Fruit fly (Drosophila melanogaster) whole organism, embryonic: ENCODE data around the gene ghi.

Experiments
- ATbp ChIP-seq: fragments of 200-800 bp; sonication (Bioruptor generic); optimal IDR thresholded peaks from 2 replicates; lab custom pipeline; 2017; ENCODE audit warnings: missing biosample characterization, mild to moderate bottlenecking, missing genetic modification characterization, missing genetic modification reagents
- CG11456 ChIP-seq: fragments of 200-800 bp; sonication (Bioruptor generic); IDR thresholded peaks from 3 replicates; pipeline ENCODE4 v1.3.6; 2022; ENCODE audit warnings: missing biosample characterization, missing genetic modification characterization
- CG11723 ChIP-seq: fragments of 200-800 bp; sonication (Bioruptor generic); optimal IDR thresholded peaks from 2 replicates; lab custom pipeline; 2017; ENCODE audit warnings: missing biosample characterization, mild to moderate bottlenecking, missing genetic modification characterization
- CG12769 ChIP-seq: fragments of 200-800 bp; sonication (Bioruptor generic); optimal IDR thresholded peaks from 2 replicates; lab custom pipeline; 2019; ENCODE audit warnings: missing biosample characterization, mild to moderate bottlenecking, missing genetic modification characterization, moderate library complexity
- CG1647 ChIP-seq: fragments of 200-800 bp; sonication (Bioruptor generic); optimal IDR thresholded peaks from 3 replicates; lab custom pipeline; 2016; ENCODE audit warnings: missing biosample characterization, missing genetic modification characterization
- CG17328 ChIP-seq: fragments of 200-800 bp; sonication (Bioruptor generic); IDR thresholded peaks from 2 replicates; pipeline ENCODE4 v1.3.6; 2022; ENCODE audit warnings: missing biosample characterization, missing genetic modification characterization
- CG17568 ChIP-seq: fragments of 200-800 bp; sonication (Bioruptor generic); optimal IDR thresholded peaks from 2 replicates; lab custom pipeline; 2018; ENCODE audit warnings: missing biosample characterization, mild to moderate bottlenecking, missing genetic modification characterization, moderate library complexity
- CG17912 ChIP-seq: fragments of 200-800 bp; sonication (Bioruptor generic); optimal IDR thresholded peaks from 2 replicates; lab custom pipeline; 2018; ENCODE audit warnings: missing biosample characterization, mild to moderate bottlenecking, missing genetic modification characterization
- CG2875 ChIP-seq: fragments of 200-800 bp; sonication (Bioruptor generic); optimal IDR thresholded peaks from 2 replicates; lab custom pipeline; 2017; ENCODE audit warnings: missing biosample characterization, mild to moderate bottlenecking, missing genetic modification characterization, missing genetic modification reagents
- CG30431 ChIP-seq: fragments of 200-800 bp; sonication (Bioruptor generic); optimal IDR thresholded peaks from 2 replicates; lab custom pipeline; 2017; ENCODE audit warnings: missing biosample characterization, missing genetic modification characterization
- CG42726 ChIP-seq: fragments of 200-800 bp; sonication (Bioruptor generic); IDR thresholded peaks from 2 replicates; pipeline ENCODE4 v1.3.6; 2022; ENCODE audit warnings: missing biosample characterization, missing genetic modification characterization; ENCODE audit not compliant: partially characterized antibody
- CG7556 ChIP-seq: fragments of 200-800 bp; sonication (Bioruptor generic); optimal IDR thresholded peaks from 2 replicates; lab custom pipeline; 2017; ENCODE audit warnings: missing biosample characterization, mild to moderate bottlenecking, missing genetic modification characterization
- CG8281 ChIP-seq: fragments of 200-800 bp; sonication (Bioruptor generic); optimal IDR thresholded peaks from 2 replicates; lab custom pipeline; 2018; ENCODE audit warnings: missing biosample characterization, mild to moderate bottlenecking, missing genetic modification characterization, moderate library complexity
- CG9437 ChIP-seq: fragments of 200-800 bp; sonication (Bioruptor generic); optimal IDR thresholded peaks from 2 replicates; lab custom pipeline; 2018; ENCODE audit warnings: missing biosample characterization, mild to moderate bottlenecking, missing genetic modification characterization
- CG9727 ChIP-seq: fragments of 200-800 bp; sonication (Bioruptor generic); optimal IDR thresholded peaks from 3 replicates; lab custom pipeline; 2017; ENCODE audit warnings: missing biosample characterization, mild to moderate bottlenecking, missing genetic modification characterization
- CG9932 ChIP-seq: fragments of 200-800 bp; sonication (Bioruptor generic); IDR thresholded peaks from 2 replicates; pipeline ENCODE4 v1.3.6; 2022; ENCODE audit warnings: missing biosample characterization, missing genetic modification characterization
- Camta ChIP-seq: fragments of 200-800 bp; sonication (Bioruptor generic); optimal IDR thresholded peaks from 2 replicates; lab custom pipeline; 2016; ENCODE audit warnings: missing biosample characterization, missing genetic modification characterization
- Dll ChIP-seq: fragments of 200-800 bp; sonication (Bioruptor generic); IDR thresholded peaks from 4 replicates; pipeline ENCODE4 v1.3.6; 2022; ENCODE audit warnings: missing biosample characterization, missing genetic modification characterization; ENCODE audit not compliant: partially characterized antibody
- Dref ChIP-seq: fragments of 200-800 bp; sonication (Bioruptor generic); IDR thresholded peaks from 2 replicates; pipeline ENCODE4 v1.3.6; 2022; ENCODE audit warnings: missing biosample characterization, missing genetic modification characterization
- Fer3 ChIP-seq: fragments of 200-800 bp; sonication (Bioruptor generic); optimal IDR thresholded peaks from 2 replicates; lab custom pipeline; 2018; ENCODE audit warnings: missing biosample characterization, mild to moderate bottlenecking, missing genetic modification characterization, moderate library complexity
- HmgZ ChIP-seq: fragments of 200-800 bp; sonication (Bioruptor generic); optimal IDR thresholded peaks from 2 replicates; lab custom pipeline; 2018; ENCODE audit warnings: missing biosample characterization, mild to moderate bottlenecking, missing genetic modification characterization
- Hr39 ChIP-seq: fragments of >200 bp; optimal IDR thresholded peaks from 2 replicates; lab custom pipeline; 2017
- Lhr ChIP-seq: fragments of 200-800 bp; sonication (Bioruptor generic); optimal IDR thresholded peaks from 3 replicates; lab custom pipeline; 2017; ENCODE audit warnings: mild to moderate bottlenecking, missing biosample characterization, missing genetic modification reagents, missing genetic modification characterization
- Lim3 ChIP-seq: fragments of 200-800 bp; sonication (Bioruptor generic); IDR thresholded peaks from 2 replicates; pipeline ENCODE4 v1.3.6; 2022; ENCODE audit warnings: missing biosample characterization, missing genetic modification characterization
- Meics ChIP-seq: fragments of 200-800 bp; sonication (Bioruptor generic); optimal IDR thresholded peaks from 2 replicates; lab custom pipeline; 2017; ENCODE audit warnings: missing biosample characterization, mild to moderate bottlenecking, missing genetic modification characterization
- NC2α ChIP-seq: fragments of 200-800 bp; sonication (Bioruptor generic); optimal IDR thresholded peaks from 2 replicates; lab custom pipeline; 2016; ENCODE audit warnings: missing biosample characterization, missing genetic modification characterization
- Nf-YC ChIP-seq: fragments of 200-800 bp; optimal IDR thresholded peaks from 3 replicates; lab custom pipeline; 2019; ENCODE audit warnings: missing biosample characterization, mild to moderate bottlenecking, missing genetic modification characterization, moderate library complexity
- Scr ChIP-seq: fragments of 200-800 bp; sonication (Bioruptor generic); IDR thresholded peaks from 2 replicates; pipeline ENCODE4 v1.3.6; 2022; ENCODE audit warnings: missing biosample characterization, missing genetic modification characterization; ENCODE audit not compliant: partially characterized antibody
- Side ChIP-seq: fragments of 200-800 bp; sonication (Bioruptor generic); optimal IDR thresholded peaks from 2 replicates; lab custom pipeline; 2016; ENCODE audit warnings: missing biosample characterization, missing genetic modification characterization
- ac ChIP-seq: fragments of 200-800 bp; sonication (Bioruptor generic); optimal IDR thresholded peaks from 3 replicates; lab custom pipeline; 2017; ENCODE audit warnings: missing biosample characterization, mild to moderate bottlenecking, missing genetic modification characterization
- bab2 ChIP-seq: fragments of 200-800 bp; sonication (Bioruptor generic); optimal IDR thresholded peaks from 2 replicates; lab custom pipeline; 2016; ENCODE audit warnings: missing biosample characterization, missing genetic modification characterization
- br ChIP-seq: fragments of >200 bp; optimal IDR thresholded peaks from 2 replicates; lab custom pipeline; 2017
- cas ChIP-seq: fragments of 200-800 bp; sonication (Bioruptor generic); IDR thresholded peaks from 2 replicates; pipeline ENCODE4 v1.3.6; 2022; ENCODE audit warnings: missing biosample characterization, missing genetic modification characterization
- chinmo ChIP-seq: fragments of 200-800 bp; sonication (Bioruptor generic); IDR thresholded peaks from 4 replicates; pipeline ENCODE4 v1.3.6; 2022; ENCODE audit warnings: missing biosample characterization, missing genetic modification characterization; ENCODE audit not compliant: partially characterized antibody
- dm ChIP-seq: fragments of 200-800 bp; sonication (Bioruptor generic); optimal IDR thresholded peaks from 3 replicates; lab custom pipeline; 2016; ENCODE audit warnings: missing biosample characterization, missing genetic modification characterization
- en ChIP-seq: fragments of 200-800 bp; sonication (Bioruptor generic); optimal IDR thresholded peaks from 2 replicates; lab custom pipeline; 2016; ENCODE audit warnings: missing biosample characterization, missing genetic modification characterization
- ftz-f1 ChIP-seq: fragments of 200-800 bp; sonication (Bioruptor generic); optimal IDR thresholded peaks from 2 replicates; lab custom pipeline; 2016; ENCODE audit warnings: missing biosample characterization, missing genetic modification characterization
- gem ChIP-seq: fragments of 200-800 bp; sonication (Bioruptor generic); optimal IDR thresholded peaks from 2 replicates; lab custom pipeline; 2019; ENCODE audit warnings: missing biosample characterization, mild to moderate bottlenecking, missing genetic modification characterization, moderate library complexity
- grn ChIP-seq: fragments of 200-800 bp; sonication (Bioruptor generic); optimal IDR thresholded peaks from 3 replicates; lab custom pipeline; 2017; ENCODE audit warnings: missing biosample characterization, missing genetic modification characterization
- gsb-n ChIP-seq: fragments of 200-800 bp; sonication (Bioruptor generic); optimal IDR thresholded peaks from 3 replicates; lab custom pipeline; 2018; ENCODE audit warnings: missing biosample characterization, mild to moderate bottlenecking, missing genetic modification characterization
- hb ChIP-seq: fragments of 200-800 bp; sonication (Bioruptor generic); IDR thresholded peaks from 3 replicates; pipeline ENCODE4 v1.3.6; 2022; ENCODE audit warnings: missing biosample characterization, missing genetic modification characterization; ENCODE audit not compliant: partially characterized antibody
- inv ChIP-seq: fragments of 200-800 bp; sonication (Bioruptor generic); IDR thresholded peaks from 2 replicates; pipeline ENCODE4 v1.3.6; 2022; ENCODE audit warnings: missing biosample characterization, missing genetic modification characterization; ENCODE audit not compliant: partially characterized antibody
- luna ChIP-seq: fragments of 200-800 bp; sonication (Bioruptor generic); optimal IDR thresholded peaks from 2 replicates; lab custom pipeline; 2016; ENCODE audit warnings: missing biosample characterization, missing genetic modification characterization
- nau ChIP-seq: fragments of 200-800 bp; sonication (Bioruptor generic); optimal IDR thresholded peaks from 3 replicates; lab custom pipeline; 2017; ENCODE audit warnings: missing biosample characterization, mild to moderate bottlenecking, missing genetic modification characterization, missing genetic modification reagents
- oc ChIP-seq: fragments of 200-800 bp; sonication (Bioruptor generic); optimal IDR thresholded peaks from 2 replicates; lab custom pipeline; 2018; ENCODE audit warnings: missing biosample characterization, mild to moderate bottlenecking, missing genetic modification characterization, moderate library complexity
- run ChIP-seq: fragments of 200-800 bp; sonication (Bioruptor generic); optimal IDR thresholded peaks from 3 replicates; lab custom pipeline; 2018; ENCODE audit warnings: missing biosample characterization, mild to moderate bottlenecking, missing genetic modification characterization
- schlank ChIP-seq: fragments of 200-800 bp; sonication (Bioruptor generic); optimal IDR thresholded peaks from 2 replicates; lab custom pipeline; 2018; ENCODE audit warnings: missing biosample characterization, mild to moderate bottlenecking, missing genetic modification characterization
- scrt ChIP-seq: fragments of 200-800 bp; sonication (Bioruptor generic); optimal IDR thresholded peaks from 2 replicates; lab custom pipeline; 2018; ENCODE audit warnings: missing biosample characterization, mild to moderate bottlenecking, missing genetic modification characterization, moderate library complexity
- zen ChIP-seq: fragments of 200-800 bp; sonication (Bioruptor generic); optimal IDR thresholded peaks from 3 replicates; lab custom pipeline; 2018; ENCODE audit warnings: missing biosample characterization, mild to moderate bottlenecking, missing genetic modification characterization, moderate library complexity

The ghi gene

DNA sequence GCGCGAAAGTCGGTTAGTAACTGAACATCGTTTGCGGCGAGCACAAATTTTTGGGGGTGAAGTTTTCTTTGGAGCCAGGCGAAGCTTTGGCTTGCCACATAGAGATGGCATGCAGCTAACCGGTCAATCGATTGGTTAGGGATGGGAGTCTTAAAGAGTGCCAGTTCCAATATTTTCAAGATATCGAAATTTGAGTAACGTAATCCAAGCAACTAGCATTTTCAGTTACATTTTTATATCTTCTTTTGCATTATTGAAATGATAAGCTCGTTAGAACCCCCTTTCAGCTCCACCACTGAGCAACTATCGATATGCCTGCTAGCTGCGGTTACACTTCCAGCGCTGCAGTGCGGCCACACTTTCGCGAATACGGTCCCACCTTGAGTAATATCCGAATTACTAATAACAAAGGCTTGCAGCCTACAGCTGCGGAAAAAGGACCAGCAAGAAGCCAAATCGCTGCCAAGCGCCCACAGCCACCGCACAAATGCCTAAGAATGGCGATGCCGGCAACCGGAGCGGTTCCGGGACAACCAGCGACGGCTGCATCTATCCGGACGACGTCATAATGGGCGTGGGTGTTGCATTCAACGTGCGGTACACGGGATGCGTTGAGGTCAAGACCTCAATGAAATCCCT is 24.9 kb upstream of the ghi start, which contains the start of the genes Atat and Shc (continued):
- peak; percentile 98 for TF ChIP-seq schlank (tag; lab: Kevin White, UChicago)
- TF ChIP-seq CG42726 = 0 out of 2 replicates have a peak, but pooled peaks have one; percentile 65
- peak; percentile 99 for TF ChIP-seq gem (tag; lab: Kevin White, UChicago)
- peak; percentile 99 for TF ChIP-seq Meics (GFP tag; lab: Kevin White, UChicago)
- TF ChIP-seq CG2875 (GFP tag; lab: Kevin White, UChicago) = peak; percentile 95
- TF ChIP-seq CG8281 (tag; lab: Kevin White, UChicago) = peak; percentile 92
- peak; percentile 87 for TF ChIP-seq Dref (GFP tag; lab: Robert Waterston, UW)
- TF ChIP-seq inv (GFP tag; lab: Robert Waterston, UW) = peak; percentile 93
- peak; percentile 99 for TF ChIP-seq luna (GFP tag; lab: Kevin White, UChicago)
- peak; percentile 99 for TF ChIP-seq Side
- TF ChIP-seq br (lab: Kevin White, UChicago) = no peak
- TF ChIP-seq nau (GFP tag; lab: Kevin White, UChicago) = peak; percentile 95
- TF ChIP-seq ftz-f1 (GFP tag; lab: Kevin White, UChicago) = peak; percentile 94
- TF ChIP-seq Lhr (GFP tag; lab: Kevin White, UChicago) = peak; percentile 98
- peak; percentile 94 for TF ChIP-seq run (tag; lab: Kevin White, UChicago)
- TF ChIP-seq scrt = peak; percentile 94
- TF ChIP-seq Nf-YC (tag; lab: Kevin White, UChicago) = peak; percentile 91
- peak; percentile 95 for TF ChIP-seq CG17568
- TF ChIP-seq CG30431 (GFP tag; lab: Kevin White, UChicago) = peak; percentile 100
- peak; percentile 93 for TF ChIP-seq ATbp
- TF ChIP-seq CG9727 (GFP tag; lab: Kevin White, UChicago) = peak; percentile 99
- peak; percentile 99 for TF ChIP-seq CG17328
- TF ChIP-seq CG1647 (GFP tag; lab: Kevin White, UChicago) = peak; percentile 99
- TF ChIP-seq Fer3 (tag; lab: Kevin White, UChicago) = peak; percentile 99
- TF ChIP-seq ac = peak; percentile 92
- peak; percentile 53; the same call in 2 of the 4 replicates for TF ChIP-seq chinmo (GFP tag; lab: Robert Waterston, UW)
- TF ChIP-seq HmgZ (tag; lab: Kevin White, UChicago) = peak; percentile 100
- TF ChIP-seq CG9437 = peak; percentile 77
- peak; percentile 98 for TF ChIP-seq en (GFP tag; lab: Kevin White, UChicago)
- TF ChIP-seq Camta = peak; percentile 99
- TF ChIP-seq hb (GFP tag; lab: Robert Waterston, UW) = peak; percentile 86
- peak; percentile 100 for TF ChIP-seq CG9932 (GFP tag; lab: Robert Waterston, UW)
- peak; percentile 100 for TF ChIP-seq CG11456 (GFP tag; lab: Robert Waterston, UW)
- peak; percentile 87 for TF ChIP-seq grn (GFP tag; lab: Kevin White, UChicago)
- peak; percentile 99 for TF ChIP-seq dm
- peak; percentile 98 for TF ChIP-seq NC2α (GFP tag; lab: Kevin White, UChicago)
- TF ChIP-seq cas (GFP tag; lab: Robert Waterston, UW) = peak; percentile 99
- TF ChIP-seq CG12769 (tag; lab: Kevin White, UChicago) = peak; percentile 100
- TF ChIP-seq zen (tag; lab: Kevin White, UChicago) = peak; percentile 99
- TF ChIP-seq Lim3 (GFP tag; lab: Robert Waterston, UW) = peak; percentile 99
- TF ChIP-seq bab2 (GFP tag; lab: Kevin White, UChicago) = peak; percentile 100
- TF ChIP-seq Hr39 (lab: Kevin White, UChicago) = no peak
- TF ChIP-seq Scr = peak; percentile 93
- TF ChIP-seq gsb-n (tag; lab: Kevin White, UChicago) = peak; percentile 97
- TF ChIP-seq CG11723 (GFP tag; lab: Kevin White, UChicago) = peak; percentile 97
- peak; percentile 96 for TF ChIP-seq CG7556 (GFP tag; lab: Kevin White, UChicago)
- peak; percentile 93 for TF ChIP-seq CG17912 (GFP tag; lab: Kevin White, UChicago)
- peak; percentile 97 for TF ChIP-seq oc (tag; lab: Kevin White, UChicago)
- TF ChIP-seq Dll (GFP tag; lab: Robert Waterston, UW) = peak; percentile 93
